Worm (Caenorhabditis elegans) whole organism, L2 larva: ENCODE results near the gene cutl-15.

ENCODE experiments used
- C34F6.9 ChIP-seq: fragments of 150-350 bp; optimal IDR thresholded peaks from 2 replicates; lab custom pipeline; 2014; ENCODE audit warnings: missing biosample characterization, missing genetic modification characterization
- F13H6.1 ChIP-seq: sonication (generic microtip); optimal IDR thresholded peaks from 2 replicates; lab custom pipeline; 2016; ENCODE audit warnings: missing genetic modification characterization, missing compliant biosample characterization
- R02D3.7 ChIP-seq: fragments of 150-350 bp; optimal IDR thresholded peaks from 2 replicates; lab custom pipeline; 2014; ENCODE audit warnings: missing biosample characterization, missing genetic modification characterization
- ZK546.5 ChIP-seq: sonication (generic microtip); optimal IDR thresholded peaks from 2 replicates; lab custom pipeline; 2017; ENCODE audit warnings: missing biosample characterization, missing genetic modification characterization
- aly-2 ChIP-seq: fragments of 150-350 bp; optimal IDR thresholded peaks from 2 replicates; lab custom pipeline; 2014; ENCODE audit warnings: missing biosample characterization, missing genetic modification characterization
- ama-1 ChIP-seq: fragments of 150-350 bp; optimal IDR thresholded peaks from 2 replicates; lab custom pipeline; 2018; ENCODE audit warnings: inconsistent platforms
- crh-2 ChIP-seq: sonication (generic microtip); optimal IDR thresholded peaks from 2 replicates; lab custom pipeline; 2017; ENCODE audit warnings: missing biosample characterization, missing genetic modification characterization
- egl-27 ChIP-seq: sonication (generic microtip); optimal IDR thresholded peaks from 3 replicates; lab custom pipeline; 2017; ENCODE audit warnings: missing biosample characterization, missing genetic modification reagents, missing genetic modification characterization
- elt-1 ChIP-seq: fragments of 150-350 bp; optimal IDR thresholded peaks from 2 replicates; lab custom pipeline; 2014; ENCODE audit warnings: missing biosample characterization, missing genetic modification characterization
- elt-3 ChIP-seq: sonication (generic microtip); optimal IDR thresholded peaks from 2 replicates; lab custom pipeline; 2017; ENCODE audit warnings: missing biosample characterization, missing genetic modification characterization
- fos-1 ChIP-seq: fragments of 150-350 bp; optimal IDR thresholded peaks from 2 replicates; lab custom pipeline; 2014; ENCODE audit warnings: missing biosample characterization, missing genetic modification characterization
- lin-11 ChIP-seq: fragments of 150-350 bp; sonication (generic microtip); optimal IDR thresholded peaks from 2 replicates; lab custom pipeline; 2014; ENCODE audit warnings: missing biosample characterization, missing genetic modification characterization, inconsistent platforms, mixed read lengths
- lsy-2 ChIP-seq, 2 experiments: fragments of 150-350 bp in 1 of 2; sonication (generic microtip) in 1 of 2; optimal IDR thresholded peaks; 2 replicates each; lab custom pipeline; 2014 to 2017; ENCODE audit warnings: missing biosample characterization in 2 of 2, missing genetic modification characterization in 2 of 2
- mab-5 ChIP-seq: fragments of 150-350 bp; optimal IDR thresholded peaks from 2 replicates; lab custom pipeline; 2014; ENCODE audit warnings: missing biosample characterization, missing genetic modification characterization
- mdl-1 ChIP-seq, 2 experiments: fragments of 150-350 bp in 1 of 2; sonication (generic microtip) in 1 of 2; optimal IDR thresholded peaks; 2 replicates each; lab custom pipeline; 2017; ENCODE audit warnings: missing biosample characterization in 2 of 2, missing genetic modification characterization in 2 of 2
- nhr-10 ChIP-seq: sonication (generic microtip); optimal IDR thresholded peaks from 2 replicates; lab custom pipeline; 2017; ENCODE audit warnings: missing biosample characterization, missing genetic modification characterization
- nhr-11 ChIP-seq: fragments of 150-350 bp; optimal IDR thresholded peaks from 2 replicates; lab custom pipeline; 2014; ENCODE audit warnings: missing biosample characterization, missing genetic modification characterization
- nhr-12 ChIP-seq: fragments of 150-350 bp; optimal IDR thresholded peaks from 2 replicates; lab custom pipeline; 2014; ENCODE audit warnings: missing biosample characterization, missing genetic modification characterization
- nhr-129 ChIP-seq: fragments of 150-350 bp; optimal IDR thresholded peaks from 2 replicates; lab custom pipeline; 2014; ENCODE audit warnings: missing biosample characterization, missing genetic modification characterization
- nhr-6 ChIP-seq: fragments of 150-350 bp; optimal IDR thresholded peaks from 2 replicates; lab custom pipeline; 2014; ENCODE audit warnings: missing biosample characterization, missing genetic modification characterization
- peb-1 ChIP-seq: fragments of 150-350 bp; optimal IDR thresholded peaks from 2 replicates; lab custom pipeline; 2014; ENCODE audit warnings: missing biosample characterization, missing genetic modification characterization
- sem-4 ChIP-seq: fragments of 150-350 bp; optimal IDR thresholded peaks from 2 replicates; lab custom pipeline; 2014; ENCODE audit warnings: missing biosample characterization, missing genetic modification reagents, missing genetic modification characterization
- skn-1 ChIP-seq: sonication (generic microtip); optimal IDR thresholded peaks from 2 replicates; lab custom pipeline; 2017; ENCODE audit warnings: missing biosample characterization, missing genetic modification characterization
- sma-9 ChIP-seq, 2 experiments: fragments of 150-350 bp in 1 of 2; sonication (generic microtip) in 1 of 2; optimal IDR thresholded peaks; 2 replicates each; lab custom pipeline; 2014 to 2016; ENCODE audit warnings: missing genetic modification characterization in 2 of 2, mild to moderate bottlenecking in 1 of 2, missing biosample characterization in 1 of 2, missing compliant biosample characterization in 1 of 2, missing genetic modification reagents in 1 of 2, moderate library complexity in 1 of 2
- snpc-4 ChIP-seq: fragments of 150-350 bp; optimal IDR thresholded peaks from 2 replicates; lab custom pipeline; 2014; ENCODE audit warnings: missing biosample characterization, missing genetic modification characterization
- unc-39 ChIP-seq: fragments of 150-350 bp; optimal IDR thresholded peaks from 2 replicates; lab custom pipeline; 2014; ENCODE audit warnings: missing biosample characterization, missing genetic modification characterization
- unc-55 ChIP-seq: fragments of 150-350 bp; sonication (generic microtip); optimal IDR thresholded peaks from 3 replicates; lab custom pipeline; 2014; ENCODE audit warnings: missing biosample characterization, missing genetic modification reagents, missing genetic modification characterization
- ztf-1 ChIP-seq: fragments of 200-800 bp; sonication (Bioruptor generic); conservative IDR thresholded peaks from 2 replicates; pipeline ENCODE4 v1.3.6; 2022; ENCODE audit warnings: missing genetic modification characterization, missing compliant biosample characterization
- ztf-11 ChIP-seq: sonication (generic microtip); optimal IDR thresholded peaks from 2 replicates; lab custom pipeline; 2017; ENCODE audit warnings: missing biosample characterization, missing genetic modification characterization
- ztf-4 ChIP-seq: fragments of 150-350 bp; optimal IDR thresholded peaks from 2 replicates; lab custom pipeline; 2014; ENCODE audit warnings: missing biosample characterization, missing genetic modification characterization

Gene cutl-15

ce11 chrII:8947391-8947790 is at the start of gene cutl-15:
Gene cutl-15, minus strand, starts transcription at chrII:8947688.
- TF ChIP-seq elt-3 (tag; lab: Kevin White, UChicago): no peak
- TF ChIP-seq nhr-129 (tag; lab: Kevin White, UChicago): no peak
- no peak for TF ChIP-seq elt-1
- TF ChIP-seq unc-39 (tag; lab: Kevin White, UChicago): no peak
- TF ChIP-seq nhr-6 (tag; lab: Kevin White, UChicago): no peak
- TF ChIP-seq ama-1 (lab: Kevin White, UChicago): no peak
- TF ChIP-seq egl-27 (tag; lab: Kevin White, UChicago): no peak

ce11 chrII:8996064-8996463 is 48.6 kb upstream of the cutl-15 start, which contains the start of gene ndub-2:
Gene ndub-2, plus strand, starts transcription at chrII:8996364.
- TF ChIP-seq sma-9 (GFP tag; optimal IDR thresholded peaks at IDR 0.05; lab: Kevin White, UChicago) (no peak), sma-9 (tag; optimal IDR thresholded peaks at IDR 0.05; lab: Kevin White, UChicago) (no peak), nhr-10 (tag; lab: Kevin White, UChicago) (no peak), nhr-129 (tag; lab: Kevin White, UChicago) (no peak), unc-55 (GFP tag; lab: Kevin White, UChicago) (no peak), peb-1 (tag; lab: Kevin White, UChicago) (no peak)

ce11 chrII:8994336-8994735 is 46.8 kb upstream of the cutl-15 start, which contains the start of gene F44G4.1:
Gene F44G4.1, plus strand, starts transcription at chrII:8994636.
- TF ChIP-seq mab-5 (tag; lab: Kevin White, UChicago) (no peak), ZK546.5 (tag; lab: Kevin White, UChicago) (no peak), ama-1 (lab: Kevin White, UChicago) (no peak), lsy-2 (tag; optimal IDR thresholded peaks at IDR 0.05; lab: Kevin White, UChicago) (no peak), sem-4 (tag; lab: Kevin White, UChicago) (no peak), crh-2 (tag; lab: Kevin White, UChicago) (no peak)

ce11 chrII:8992780-8993179 is 45.3 kb upstream of the cutl-15 start, which contains the start of gene ooc-5:
Gene ooc-5, plus strand, starts transcription at chrII:8993160.
- TF ChIP-seq lsy-2 (tag; optimal IDR thresholded peaks at IDR 0.05; lab: Kevin White, UChicago) (peak; percentile 33 to 96), nhr-6 (tag; lab: Kevin White, UChicago) (no peak), C34F6.9 (peak; percentile 18), unc-55 (GFP tag; lab: Kevin White, UChicago) (peak; percentile 52), snpc-4 (tag; lab: Kevin White, UChicago) (no peak)
- TF ChIP-seq, all 48 proteins: peak for 3

ce11 chrII:8991602-8992001 is 44.1 kb upstream of the cutl-15 start:
- TF ChIP-seq fos-1 (tag; lab: Kevin White, UChicago) (peak; percentile 91), peb-1 (tag; lab: Kevin White, UChicago) (no peak)

- TF ChIP-seq ztf-1 (GFP tag; lab: Robert Waterston, UW) (no peak), unc-55 (GFP tag; lab: Kevin White, UChicago) (no peak), aly-2 (no peak), skn-1 (tag; lab: Kevin White, UChicago) (no peak), F13H6.1 (tag; lab: Kevin White, UChicago) (no peak), mdl-1 (tag; optimal IDR thresholded peaks at IDR 0.05; lab: Kevin White, UChicago) (no peak), R02D3.7 (tag; lab: Kevin White, UChicago) (no peak), ztf-4 (no peak), ZK546.5 (tag; lab: Kevin White, UChicago) (no peak)
Observed at ce11 chrII:8990267-8990666, 42.8 kb upstream of the cutl-15 start.

- no peak for TF ChIP-seq ztf-4
- TF ChIP-seq ztf-11: no peak
- no peak for TF ChIP-seq nhr-12
- TF ChIP-seq lin-11 (tag; lab: Kevin White, UChicago): no peak
- TF ChIP-seq ztf-1 (GFP tag; lab: Robert Waterston, UW): no peak
- no peak for TF ChIP-seq nhr-11
Observed at ce11 chrII:8989444-8989843, 42.0 kb upstream of the cutl-15 start, which contains the start of gene C18E9.9. Gene C18E9.9, minus strand, starts transcription at chrII:8989544.
